Fruit fly (Drosophila melanogaster) whole organism, embryonic: Measurements from ENCODE around the gene Ser.

Experiments
- CG11093 ChIP-seq: fragments of 200-800 bp; sonication (Bioruptor generic); IDR thresholded peaks from 3 replicates; pipeline ENCODE4 v1.3.6; 2022; ENCODE audit warnings: missing biosample characterization, missing genetic modification characterization
- CG11398 ChIP-seq: fragments of 200-800 bp; sonication (Bioruptor generic); optimal IDR thresholded peaks from 2 replicates; lab custom pipeline; 2016; ENCODE audit warnings: missing biosample characterization, missing genetic modification characterization
- CG11504 ChIP-seq: fragments of 200-800 bp; sonication (Bioruptor generic); optimal IDR thresholded peaks from 3 replicates; lab custom pipeline; 2019; ENCODE audit warnings: missing biosample characterization, mild to moderate bottlenecking, missing genetic modification characterization, moderate library complexity
- CG11696 ChIP-seq: fragments of 200-800 bp; sonication (Bioruptor generic); IDR thresholded peaks from 2 replicates; pipeline ENCODE4 v1.3.6; 2022; ENCODE audit warnings: missing biosample characterization, missing genetic modification characterization
- CG1233 ChIP-seq: fragments of 200-800 bp; sonication (Bioruptor generic); optimal IDR thresholded peaks from 4 replicates; lab custom pipeline; 2018; ENCODE audit warnings: missing biosample characterization, mild to moderate bottlenecking, missing genetic modification characterization
- CG12744 ChIP-seq: fragments of 200-800 bp; sonication (Bioruptor generic); optimal IDR thresholded peaks from 2 replicates; lab custom pipeline; 2016; ENCODE audit warnings: missing biosample characterization, missing genetic modification characterization
- CG15601 ChIP-seq: fragments of 200-800 bp; sonication (Bioruptor generic); optimal IDR thresholded peaks from 3 replicates; lab custom pipeline; 2019; ENCODE audit warnings: missing biosample characterization, mild to moderate bottlenecking, missing genetic modification characterization, moderate library complexity
- CG30020 ChIP-seq: fragments of 200-800 bp; optimal IDR thresholded peaks from 2 replicates; lab custom pipeline; 2019; ENCODE audit warnings: missing biosample characterization, mild to moderate bottlenecking, missing genetic modification characterization, moderate library complexity
- CG32767 ChIP-seq: fragments of 200-800 bp; sonication (Bioruptor generic); IDR thresholded peaks from 2 replicates; pipeline ENCODE4 v1.3.6; 2022; ENCODE audit warnings: missing biosample characterization, missing genetic modification characterization
- CG33213 ChIP-seq: fragments of 200-800 bp; sonication (Bioruptor generic); optimal IDR thresholded peaks from 3 replicates; lab custom pipeline; 2016; ENCODE audit warnings: missing biosample characterization, missing genetic modification characterization
- CG4282 ChIP-seq: fragments of 200-800 bp; sonication (Bioruptor generic); optimal IDR thresholded peaks from 2 replicates; lab custom pipeline; 2016; ENCODE audit warnings: missing biosample characterization, missing genetic modification characterization
- CG4328 ChIP-seq: fragments of 200-800 bp; sonication (Bioruptor generic); optimal IDR thresholded peaks from 3 replicates; lab custom pipeline; 2017; ENCODE audit warnings: missing biosample characterization, missing genetic modification reagents, missing genetic modification characterization
- CG4707 ChIP-seq: fragments of 200-800 bp; sonication (Bioruptor generic); optimal IDR thresholded peaks from 2 replicates; lab custom pipeline; 2018; ENCODE audit warnings: missing biosample characterization, mild to moderate bottlenecking, missing genetic modification characterization, moderate library complexity
- CG6854 ChIP-seq: fragments of 200-800 bp; sonication (Bioruptor generic); optimal IDR thresholded peaks from 3 replicates; lab custom pipeline; 2017; ENCODE audit warnings: missing biosample characterization, mild to moderate bottlenecking, missing genetic modification characterization
- CG8359 ChIP-seq: fragments of 200-800 bp; sonication (Bioruptor generic); optimal IDR thresholded peaks from 2 replicates; lab custom pipeline; 2017; ENCODE audit warnings: missing biosample characterization, mild to moderate bottlenecking, missing genetic modification characterization, borderline replicate concordance
- CG8944 ChIP-seq: fragments of 200-800 bp; sonication (Bioruptor generic); optimal IDR thresholded peaks from 3 replicates; lab custom pipeline; 2016; ENCODE audit warnings: missing biosample characterization, missing genetic modification characterization
- CG9609 ChIP-seq: fragments of 200-800 bp; sonication (Bioruptor generic); optimal IDR thresholded peaks from 3 replicates; lab custom pipeline; 2016; ENCODE audit warnings: missing biosample characterization, missing genetic modification characterization
- Chrac-16 ChIP-seq: fragments of 200-800 bp; sonication (Bioruptor generic); optimal IDR thresholded peaks from 3 replicates; lab custom pipeline; 2016; ENCODE audit warnings: missing biosample characterization, missing genetic modification characterization
- Dp ChIP-seq: fragments of 200-800 bp; sonication (Bioruptor generic); optimal IDR thresholded peaks from 2 replicates; lab custom pipeline; 2018; ENCODE audit warnings: missing biosample characterization, mild to moderate bottlenecking, missing genetic modification characterization, moderate library complexity
- Ets65A ChIP-seq: fragments of 200-800 bp; sonication (Bioruptor generic); peaks from one replicate; lab custom pipeline; 2016; ENCODE audit warnings: missing biosample characterization, missing genetic modification characterization
- Fer2 ChIP-seq: fragments of 200-800 bp; sonication (Bioruptor generic); optimal IDR thresholded peaks from 2 replicates; lab custom pipeline; 2018; ENCODE audit warnings: missing biosample characterization, mild to moderate bottlenecking, missing genetic modification characterization, moderate library complexity
- HmgD ChIP-seq: fragments of 200-800 bp; sonication (Bioruptor generic); optimal IDR thresholded peaks from 3 replicates; lab custom pipeline; 2016; ENCODE audit warnings: missing biosample characterization, missing genetic modification characterization
- MBD-R2 ChIP-seq: fragments of 200-800 bp; sonication (Bioruptor generic); IDR thresholded peaks from 2 replicates; pipeline ENCODE4 v1.3.6; 2022; ENCODE audit warnings: missing biosample characterization, missing genetic modification characterization
- Max ChIP-seq: fragments of 200-800 bp; sonication (Bioruptor generic); optimal IDR thresholded peaks from 2 replicates; lab custom pipeline; 2016; ENCODE audit warnings: missing biosample characterization, mild to moderate bottlenecking, missing genetic modification characterization
- Oli ChIP-seq: fragments of 200-800 bp; sonication (Bioruptor generic); optimal IDR thresholded peaks from 2 replicates; lab custom pipeline; 2018; ENCODE audit warnings: missing biosample characterization, mild to moderate bottlenecking, missing genetic modification characterization, moderate library complexity
- Opbp ChIP-seq: fragments of 200-800 bp; sonication (Bioruptor generic); IDR thresholded peaks from 3 replicates; pipeline ENCODE4 v1.3.6; 2022; ENCODE audit warnings: missing biosample characterization, missing genetic modification characterization; ENCODE audit not compliant: partially characterized antibody
- Rfx ChIP-seq: fragments of 200-800 bp; sonication (Bioruptor generic); IDR thresholded peaks from 2 replicates; pipeline ENCODE4 v1.3.6; 2022; ENCODE audit warnings: missing biosample characterization, missing genetic modification characterization
- Sry-δ ChIP-seq: fragments of 200-800 bp; sonication (Bioruptor generic); optimal IDR thresholded peaks from 2 replicates; lab custom pipeline; 2016; ENCODE audit warnings: missing biosample characterization, missing genetic modification characterization
- ase ChIP-seq: fragments of 200-800 bp; sonication (Bioruptor generic); IDR thresholded peaks from 3 replicates; pipeline ENCODE4 v1.3.6; 2022; ENCODE audit warnings: missing biosample characterization, missing genetic modification characterization
- cg ChIP-seq: fragments of 200-800 bp; sonication (Bioruptor generic); optimal IDR thresholded peaks from 3 replicates; lab custom pipeline; 2019; ENCODE audit warnings: missing biosample characterization, mild to moderate bottlenecking, missing genetic modification characterization, moderate library complexity
- crc ChIP-seq: fragments of 200-800 bp; sonication (Bioruptor generic); optimal IDR thresholded peaks from 2 replicates; lab custom pipeline; 2016; ENCODE audit warnings: missing biosample characterization, missing genetic modification characterization
- dati ChIP-seq: fragments of 200-800 bp; sonication (Bioruptor generic); IDR thresholded peaks from 2 replicates; pipeline ENCODE4 v1.3.6; 2022; ENCODE audit warnings: missing biosample characterization, missing genetic modification characterization
- dm ChIP-seq: fragments of 200-800 bp; sonication (Bioruptor generic); optimal IDR thresholded peaks from 3 replicates; lab custom pipeline; 2016; ENCODE audit warnings: missing biosample characterization, missing genetic modification characterization
- gsb ChIP-seq: fragments of 200-800 bp; sonication (Bioruptor generic); IDR thresholded peaks from 2 replicates; pipeline ENCODE4 v1.3.6; 2022; ENCODE audit warnings: missing biosample characterization, missing genetic modification characterization
- kni ChIP-seq: fragments of 200-800 bp; sonication (Bioruptor generic); optimal IDR thresholded peaks from 3 replicates; lab custom pipeline; 2017; ENCODE audit warnings: mild to moderate bottlenecking, missing biosample characterization, missing genetic modification reagents, missing genetic modification characterization
- lov ChIP-seq, 2 experiments: fragments of 200-800 bp in 1 of 2; fragments of >200 bp in 1 of 2; sonication (Bioruptor generic) in 1 of 2; IDR thresholded peaks in 1 of 2; optimal IDR thresholded peaks in 1 of 2; 2 replicates in 1 of 2; 3 replicates in 1 of 2; pipeline versions ENCODE4 v1.3.6 to Lab custom; 2017 to 2022; ENCODE audit warnings: missing biosample characterization in 1 of 2, missing genetic modification characterization in 1 of 2
- odd ChIP-seq: fragments of 200-800 bp; sonication (Bioruptor generic); optimal IDR thresholded peaks from 2 replicates; lab custom pipeline; 2017; ENCODE audit warnings: missing biosample characterization, mild to moderate bottlenecking, missing genetic modification characterization
- p53 ChIP-seq: fragments of 200-800 bp; sonication (Bioruptor generic); optimal IDR thresholded peaks from 2 replicates; lab custom pipeline; 2016; ENCODE audit warnings: missing biosample characterization, missing genetic modification characterization
- pan ChIP-seq, 4 experiments: fragments of >200 bp in 3 of 4; fragments of 200-800 bp in 1 of 4; sonication (Bioruptor generic) in 1 of 4; optimal IDR thresholded peaks in 3 of 4; IDR thresholded peaks in 1 of 4; 2 replicates each; pipeline versions ENCODE4 v1.3.6 to Lab custom; 2017 to 2022; ENCODE audit warnings: missing biosample characterization in 2 of 4, missing genetic modification characterization in 2 of 4, mixed read lengths in 1 of 4
- sisA ChIP-seq: fragments of 200-800 bp; sonication (Bioruptor generic); IDR thresholded peaks from 2 replicates; pipeline ENCODE4 v1.3.6; 2022; ENCODE audit warnings: missing biosample characterization, missing genetic modification characterization
- sna ChIP-seq: fragments of 200-800 bp; sonication (Bioruptor generic); IDR thresholded peaks from 2 replicates; pipeline ENCODE4 v1.3.6; 2022; ENCODE audit warnings: missing biosample characterization, missing genetic modification characterization; ENCODE audit not compliant: partially characterized antibody
- sqz ChIP-seq: fragments of 200-800 bp; sonication (Bioruptor generic); optimal IDR thresholded peaks from 3 replicates; lab custom pipeline; 2018; ENCODE audit warnings: missing biosample characterization, mild to moderate bottlenecking, missing genetic modification characterization
- trem ChIP-seq: fragments of 200-800 bp; optimal IDR thresholded peaks from 3 replicates; lab custom pipeline; 2019; ENCODE audit warnings: missing biosample characterization, mild to moderate bottlenecking, missing genetic modification characterization, moderate library complexity
- unc-4 ChIP-seq: fragments of 200-800 bp; sonication (Bioruptor generic); IDR thresholded peaks from 2 replicates; pipeline ENCODE4 v1.3.6; 2022; ENCODE audit warnings: missing biosample characterization, missing genetic modification characterization; ENCODE audit not compliant: partially characterized antibody
- vvl ChIP-seq: fragments of 200-800 bp; sonication (Bioruptor generic); IDR thresholded peaks from 2 replicates; pipeline ENCODE4 v1.3.6; 2022; ENCODE audit warnings: missing biosample characterization, missing genetic modification characterization

Gene Ser

DNA sequence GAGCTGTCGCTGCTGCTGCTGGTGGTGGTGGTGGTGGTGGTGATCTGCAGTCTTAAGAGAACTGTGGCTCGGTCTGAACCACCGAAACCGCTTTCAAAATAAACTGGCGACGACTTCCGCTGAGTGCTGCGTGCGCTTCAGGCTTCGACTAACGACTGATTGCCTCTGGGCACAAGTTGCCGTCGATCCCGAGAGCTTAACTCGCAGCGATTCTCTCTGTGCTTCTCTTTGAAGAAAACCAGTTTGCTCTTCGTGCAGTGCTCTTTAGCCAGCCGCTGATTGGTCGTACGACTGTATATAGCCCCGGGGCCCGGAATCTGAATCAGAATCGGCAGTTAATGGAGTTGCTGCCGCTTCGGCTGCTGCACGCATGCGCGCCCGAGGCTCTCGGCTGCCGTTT lies at the start of gene Ser (continued):
- no peak for TF ChIP-seq MBD-R2 (GFP tag; lab: Robert Waterston, UW)
- TF ChIP-seq dm (GFP tag; lab: Kevin White, UChicago) = no peak
- 0 out of 2 replicates have a peak, but pooled peaks have one; percentile 29 for TF ChIP-seq vvl (GFP tag; lab: Robert Waterston, UW)
- 0 out of 2 replicates have a peak, but pooled peaks have one; percentile 31 for TF ChIP-seq unc-4 (GFP tag; lab: Robert Waterston, UW)
- TF ChIP-seq kni (GFP tag; lab: Kevin White, UChicago) = peak; percentile 43
- peak; percentile 58; the same call in 1 of the 2 replicates for TF ChIP-seq sna (GFP tag; lab: Robert Waterston, UW)
- no peak for TF ChIP-seq Chrac-16 (GFP tag; lab: Kevin White, UChicago)
- TF ChIP-seq CG33213 (GFP tag; lab: Kevin White, UChicago) = no peak
- TF ChIP-seq Sry-δ = no peak
- peak; percentile 2 for TF ChIP-seq cg (GFP tag; lab: Kevin White, UChicago)
- peak; percentile 82 for TF ChIP-seq Ets65A (GFP tag; lab: Kevin White, UChicago)
- no peak for TF ChIP-seq CG11093 (GFP tag; lab: Robert Waterston, UW)

DNA sequence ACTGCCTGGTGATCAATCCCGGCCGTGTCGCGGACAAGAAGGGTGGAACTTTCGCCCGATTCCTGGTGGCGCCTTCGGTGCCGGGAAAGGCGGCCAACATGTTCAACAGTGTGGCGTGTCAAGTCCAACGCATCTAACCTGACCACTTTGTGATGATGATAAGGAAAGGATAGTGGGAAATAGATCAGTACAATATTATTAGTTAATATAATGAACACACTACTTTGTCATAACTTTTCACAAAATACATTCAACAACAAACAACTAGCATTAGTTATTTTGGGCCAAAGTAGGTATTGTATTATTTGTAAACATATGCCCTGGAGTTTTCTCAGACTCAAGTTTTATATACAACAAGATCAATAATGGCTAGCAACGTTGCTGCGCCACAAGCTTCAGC lies 46.9 kb upstream of the Ser start, which contains the start of gene CG17991:
Gene CG17991, plus strand, starts transcription at position 301 of the 400 bp plus-strand sequence.
- TF ChIP-seq CG4707 (GFP tag; lab: Kevin White, UChicago) (no peak), CG4328 (GFP tag; lab: Kevin White, UChicago) (no peak), CG6854 (GFP tag; lab: Kevin White, UChicago) (no peak), CG1233 (GFP tag; lab: Kevin White, UChicago) (no peak), sqz (GFP tag; lab: Kevin White, UChicago) (no peak), CG11504 (tag; lab: Kevin White, UChicago) (no peak)

DNA sequence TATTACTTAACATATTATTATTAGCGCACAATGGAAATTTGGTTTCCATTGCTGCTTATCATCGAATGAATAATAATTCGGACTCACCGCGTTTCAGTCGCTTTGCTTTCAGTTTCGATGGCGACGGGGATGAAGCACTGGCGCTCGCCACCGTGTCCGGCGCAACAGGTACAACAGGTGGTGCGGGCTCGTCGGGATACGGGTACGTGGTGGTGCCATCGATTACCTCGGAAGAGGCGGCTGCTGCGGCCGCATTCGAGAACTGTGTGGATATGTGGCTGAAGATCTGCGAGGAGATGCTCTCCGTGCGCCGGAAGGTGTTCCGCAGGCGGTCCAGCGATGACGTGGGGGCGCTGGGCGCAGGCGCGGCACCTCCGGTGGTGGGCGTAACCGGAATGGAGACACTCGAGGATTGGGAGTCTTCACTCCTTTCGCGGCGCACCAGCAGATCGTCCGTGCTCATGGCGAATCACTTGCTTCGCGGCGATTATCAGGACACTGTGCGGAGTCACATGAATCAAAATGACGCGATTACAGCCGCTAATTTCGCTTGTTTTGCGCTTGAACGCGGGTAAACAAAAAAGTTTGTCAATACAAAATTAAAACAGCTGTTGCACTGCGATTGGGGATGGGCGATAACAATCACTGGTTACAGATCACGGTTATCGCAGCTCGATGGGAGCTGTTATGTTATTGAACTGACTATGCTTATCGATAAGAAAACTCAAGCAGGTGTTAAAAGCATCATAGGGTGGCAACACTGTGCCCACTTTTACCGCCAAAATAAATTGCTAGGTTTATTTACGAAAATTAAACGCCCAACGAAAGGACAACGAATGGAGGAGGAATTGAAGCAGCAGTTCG lies 44.6 kb upstream of the Ser start, which contains the start of the genes CG31064 and PolA2:
Gene CG31064, minus strand, starts transcription at position 648 of the 864 bp plus-strand sequence.
Gene PolA2, plus strand, starts transcription at position 726 of the 864 bp plus-strand sequence.
- TF ChIP-seq Fer2 = no peak
- peak; percentile 58 for TF ChIP-seq Rfx (GFP tag; lab: Robert Waterston, UW)
- TF ChIP-seq trem (tag; lab: Kevin White, UChicago) = peak; percentile 66
- TF ChIP-seq CG30020 (tag; lab: Kevin White, UChicago) = no peak
- no peak for TF ChIP-seq lov (optimal IDR thresholded peaks at IDR 0.05; lab: Kevin White, UChicago)
- TF ChIP-seq lov (GFP tag; IDR thresholded peaks at IDR 0.05; lab: Robert Waterston, UW) = no peak
- no peak for TF ChIP-seq CG8359 (GFP tag; lab: Kevin White, UChicago)
- no peak for TF ChIP-seq Oli (tag; lab: Kevin White, UChicago)
- TF ChIP-seq ase = no peak
- no peak for TF ChIP-seq CG12744 (GFP tag; lab: Kevin White, UChicago)
- peak; percentile 89 for TF ChIP-seq Dp (GFP tag; lab: Kevin White, UChicago)
- peak; percentile 58 for TF ChIP-seq HmgD (GFP tag; lab: Kevin White, UChicago)
- TF ChIP-seq CG11398 (GFP tag; lab: Kevin White, UChicago) = no peak
- no peak for TF ChIP-seq dati (GFP tag; lab: Robert Waterston, UW)
- TF ChIP-seq p53 = no peak
- no peak for TF ChIP-seq CG9609
- TF ChIP-seq pan (optimal IDR thresholded peaks at IDR 0.05; lab: Kevin White, UChicago) = no peak
- TF ChIP-seq pan (GFP tag; optimal IDR thresholded peaks at IDR 0.05 in 1 of 2, IDR thresholded peaks at IDR 0.05 in 1 of 2) = no peak
- TF ChIP-seq Opbp (GFP tag; lab: Robert Waterston, UW) = peak; percentile 80
- TF ChIP-seq odd (GFP tag; lab: Kevin White, UChicago) = no peak
- no peak for TF ChIP-seq CG4282 (GFP tag; lab: Kevin White, UChicago)
- no peak for TF ChIP-seq CG32767
- no peak for TF ChIP-seq sisA (GFP tag; lab: Robert Waterston, UW)
- no peak for TF ChIP-seq gsb
- TF ChIP-seq Max (GFP tag; lab: Kevin White, UChicago) = no peak
- no peak for TF ChIP-seq crc (GFP tag; lab: Kevin White, UChicago)
- peak; percentile 15 for TF ChIP-seq CG15601 (tag; lab: Kevin White, UChicago)
- no peak for TF ChIP-seq CG8944 (GFP tag; lab: Kevin White, UChicago)
- no peak for TF ChIP-seq CG11696 (GFP tag; lab: Robert Waterston, UW)
